Fruit fly (Drosophila melanogaster) Kc167 (cell line): ENCODE measurements around the gene Poxm.

Experiments used
- Myc ChIP-seq: fragments of >200 bp; optimal IDR thresholded peaks from 2 replicates; lab custom pipeline; 2017; ENCODE audit warnings: missing external identifiers
- Sin3A ChIP-seq: fragments of >200 bp; optimal IDR thresholded peaks from 2 replicates; lab custom pipeline; 2018; ENCODE audit warnings: missing external identifiers
- h ChIP-seq: fragments of >200 bp; optimal IDR thresholded peaks from 3 replicates; lab custom pipeline; 2018; ENCODE audit warnings: missing external identifiers
- insv ChIP-seq: fragments of >200 bp; optimal IDR thresholded peaks from 3 replicates; lab custom pipeline; 2018; ENCODE audit warnings: missing external identifiers
- psq ChIP-seq: fragments of >200 bp; optimal IDR thresholded peaks from 2 replicates; lab custom pipeline; 2017; ENCODE audit warnings: missing external identifiers
- ttk ChIP-seq: sonication (Bioruptor generic); optimal IDR thresholded peaks from 2 replicates; lab custom pipeline; 2017; ENCODE audit warnings: missing external identifiers

Poxm gene

DNA sequence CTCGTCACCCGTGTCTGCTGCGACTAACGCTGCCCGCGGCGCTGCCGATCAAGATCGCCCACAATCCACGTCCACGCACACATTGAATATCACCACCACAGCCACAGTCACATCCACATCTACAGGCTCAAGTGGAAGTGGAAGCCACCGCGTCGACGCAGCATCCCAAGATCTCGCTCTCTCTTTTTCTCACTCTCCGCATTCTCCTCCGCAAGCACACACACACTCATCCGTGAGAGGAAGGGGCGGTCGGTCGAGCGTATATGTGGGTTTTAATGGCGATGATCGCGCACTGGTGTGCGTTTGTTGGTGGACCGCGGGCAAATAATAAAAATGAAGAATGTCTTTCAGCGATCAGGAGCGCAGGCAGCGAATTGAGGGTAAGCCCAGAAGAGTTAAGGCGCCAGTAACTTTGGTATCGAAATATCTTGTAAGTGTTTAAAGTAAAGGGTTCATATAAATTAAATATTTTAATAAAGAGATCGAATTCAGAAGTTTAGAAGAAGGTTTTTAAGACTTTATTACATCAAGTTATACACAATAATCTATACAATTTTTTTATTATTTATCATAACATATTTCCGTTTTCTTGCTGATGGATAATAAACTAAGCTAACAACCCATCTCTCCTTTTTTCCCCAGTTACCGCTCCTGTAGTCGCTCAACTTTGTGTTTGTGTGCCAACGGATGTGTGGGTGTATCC, at the start of gene Poxm:
Gene Poxm (minus strand): TSS at position 25 of the 703 bp plus-strand sequence.
- TF ChIP-seq ttk (lab: Kevin White, UChicago) (no peak), h (lab: Kevin White, UChicago) (no peak), Myc (lab: Kevin White, UChicago) (no peak)

DNA sequence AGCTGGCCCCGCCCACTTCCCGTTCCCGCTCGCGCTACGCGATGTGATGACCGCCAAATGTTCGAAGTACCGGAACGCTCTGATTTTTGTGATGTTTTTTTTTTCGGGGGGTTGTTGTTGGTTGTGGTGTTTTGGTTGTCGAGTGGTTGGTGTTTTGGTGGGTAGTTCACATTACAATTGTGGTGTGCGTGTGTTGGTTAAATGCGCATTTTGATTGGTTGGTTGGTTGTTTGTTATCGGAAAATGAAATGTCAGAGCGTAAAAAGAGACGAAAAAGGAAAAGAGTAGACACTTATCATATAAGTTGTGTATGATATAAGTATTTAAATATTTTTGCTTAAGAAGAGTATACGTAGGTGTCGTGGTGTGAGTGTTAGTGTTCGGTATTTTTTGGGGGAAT, 35.0 kb upstream of the Poxm start:
- no peak for TF ChIP-seq h (lab: Kevin White, UChicago)
- no peak for TF ChIP-seq Myc (lab: Kevin White, UChicago)
- TF ChIP-seq insv (lab: Kevin White, UChicago): no peak
- no peak for TF ChIP-seq ttk (lab: Kevin White, UChicago)
- no peak for TF ChIP-seq Sin3A
- no peak for TF ChIP-seq psq (lab: Kevin White, UChicago)

dm6 chr3R:8362259-8362876, 28.8 kb upstream of the Poxm start, which contains the start of the genes Veneno and CG7963:
Gene Veneno (minus strand): TSS chr3R:8362554.
Gene CG7963 (plus strand): TSS chr3R:8362826.
- TF ChIP-seq ttk (lab: Kevin White, UChicago) (no peak), h (lab: Kevin White, UChicago) (no peak), psq (lab: Kevin White, UChicago) (no peak), Sin3A (no peak), Myc (lab: Kevin White, UChicago) (no peak), insv (lab: Kevin White, UChicago) (no peak)

dm6 chr3R:8358004-8358403, 24.4 kb upstream of the Poxm start:
- TF ChIP-seq Sin3A (no peak), Myc (lab: Kevin White, UChicago) (no peak), h (lab: Kevin White, UChicago) (no peak), psq (lab: Kevin White, UChicago) (no peak), ttk (lab: Kevin White, UChicago) (no peak), insv (lab: Kevin White, UChicago) (no peak)

DNA sequence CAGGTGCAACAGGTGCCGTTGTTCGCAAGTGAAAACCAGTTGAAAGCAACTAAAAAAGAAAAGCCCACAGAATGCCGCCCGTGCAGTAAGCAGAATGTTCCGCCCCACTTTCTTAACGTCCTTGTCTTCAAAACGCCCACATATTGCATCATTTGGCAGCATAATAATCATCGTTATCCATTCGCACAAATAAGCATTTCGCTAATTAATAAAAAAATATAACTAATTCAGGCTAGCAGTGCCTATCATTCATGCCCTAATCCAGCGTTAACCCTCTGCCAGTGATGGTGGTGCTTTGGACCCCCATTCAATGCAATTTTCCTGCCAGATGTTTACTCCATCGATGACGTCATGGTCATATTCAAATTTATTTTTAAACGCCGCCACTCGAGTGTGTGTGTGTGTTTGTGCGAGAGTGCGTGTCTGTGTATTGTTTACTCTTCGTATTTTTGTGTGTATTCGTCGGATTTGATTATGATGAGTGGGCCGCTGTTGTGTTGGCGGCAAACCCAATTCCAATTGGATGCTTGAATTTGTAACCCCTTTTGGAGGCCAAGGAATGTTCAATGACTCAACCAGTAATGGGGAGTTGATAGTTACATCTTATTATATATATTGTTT, 23.9 kb upstream of the Poxm start:
- TF ChIP-seq Myc (lab: Kevin White, UChicago) (no peak), Sin3A (no peak), psq (lab: Kevin White, UChicago) (no peak), h (lab: Kevin White, UChicago) (no peak), insv (lab: Kevin White, UChicago) (no peak), ttk (lab: Kevin White, UChicago) (no peak)

- TF ChIP-seq h (lab: Kevin White, UChicago) (no peak), Myc (lab: Kevin White, UChicago) (no peak), Sin3A (no peak), psq (lab: Kevin White, UChicago) (no peak)
Observed at dm6 chr3R:8356626-8357290, 23.2 kb upstream of the Poxm start, which contains the start of gene stck. Gene stck (plus strand): TSS chr3R:8356978.

DNA sequence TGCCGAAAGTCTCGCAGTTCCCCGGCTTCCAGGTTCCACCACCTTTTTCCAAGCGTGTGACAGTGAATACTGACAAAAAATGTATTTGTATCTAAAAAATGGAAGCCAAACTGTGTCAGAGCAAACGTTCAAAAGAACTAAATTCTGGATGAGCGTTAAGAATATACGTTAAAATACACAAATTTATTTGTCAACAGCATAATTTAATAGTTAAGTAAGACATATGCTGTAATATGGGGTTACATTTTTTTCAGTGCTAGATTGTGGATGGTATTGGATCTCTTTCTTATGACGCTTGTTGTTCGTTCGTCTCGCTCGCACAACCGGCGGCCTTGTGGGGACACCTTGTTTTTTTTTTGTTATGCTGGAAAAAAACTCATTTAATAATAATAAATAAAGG, 22.0 kb upstream of the Poxm start:
- TF ChIP-seq Sin3A (no peak), psq (lab: Kevin White, UChicago) (no peak), insv (lab: Kevin White, UChicago) (no peak), Myc (lab: Kevin White, UChicago) (no peak), h (lab: Kevin White, UChicago) (no peak)

dm6 chr3R:8354969-8355368, 21.4 kb upstream of the Poxm start:
- TF ChIP-seq h (lab: Kevin White, UChicago) (no peak), Myc (lab: Kevin White, UChicago) (no peak), ttk (lab: Kevin White, UChicago) (no peak), psq (lab: Kevin White, UChicago) (no peak), insv (lab: Kevin White, UChicago) (no peak), Sin3A (no peak)

DNA sequence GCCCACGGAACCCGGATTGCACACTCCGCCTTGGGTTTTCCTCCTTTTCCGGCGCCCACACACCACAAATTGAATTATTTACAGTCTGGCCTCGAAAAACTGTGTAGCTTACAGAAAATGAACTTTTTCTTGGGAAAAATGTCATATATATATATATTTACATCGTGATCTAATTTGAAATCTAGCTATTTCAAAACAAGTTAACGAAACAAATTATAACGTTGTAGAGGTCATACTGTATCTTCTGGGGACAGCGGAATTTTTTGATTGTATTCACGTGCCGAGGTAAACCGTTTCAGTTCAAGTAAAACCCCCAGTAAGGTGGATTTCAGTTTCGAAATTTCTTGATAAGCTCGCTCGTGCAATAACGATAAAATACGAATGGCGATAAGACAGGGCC, 20.9 kb upstream of the Poxm start:
- TF ChIP-seq Myc (lab: Kevin White, UChicago) (no peak), ttk (lab: Kevin White, UChicago) (no peak), psq (lab: Kevin White, UChicago) (no peak), Sin3A (no peak), h (lab: Kevin White, UChicago) (no peak)

dm6 chr3R:8353994-8354393, 20.4 kb upstream of the Poxm start:
- TF ChIP-seq Myc (lab: Kevin White, UChicago) (no peak), psq (lab: Kevin White, UChicago) (no peak), ttk (lab: Kevin White, UChicago) (no peak), Sin3A (no peak), h (lab: Kevin White, UChicago) (no peak), insv (lab: Kevin White, UChicago) (no peak)

DNA sequence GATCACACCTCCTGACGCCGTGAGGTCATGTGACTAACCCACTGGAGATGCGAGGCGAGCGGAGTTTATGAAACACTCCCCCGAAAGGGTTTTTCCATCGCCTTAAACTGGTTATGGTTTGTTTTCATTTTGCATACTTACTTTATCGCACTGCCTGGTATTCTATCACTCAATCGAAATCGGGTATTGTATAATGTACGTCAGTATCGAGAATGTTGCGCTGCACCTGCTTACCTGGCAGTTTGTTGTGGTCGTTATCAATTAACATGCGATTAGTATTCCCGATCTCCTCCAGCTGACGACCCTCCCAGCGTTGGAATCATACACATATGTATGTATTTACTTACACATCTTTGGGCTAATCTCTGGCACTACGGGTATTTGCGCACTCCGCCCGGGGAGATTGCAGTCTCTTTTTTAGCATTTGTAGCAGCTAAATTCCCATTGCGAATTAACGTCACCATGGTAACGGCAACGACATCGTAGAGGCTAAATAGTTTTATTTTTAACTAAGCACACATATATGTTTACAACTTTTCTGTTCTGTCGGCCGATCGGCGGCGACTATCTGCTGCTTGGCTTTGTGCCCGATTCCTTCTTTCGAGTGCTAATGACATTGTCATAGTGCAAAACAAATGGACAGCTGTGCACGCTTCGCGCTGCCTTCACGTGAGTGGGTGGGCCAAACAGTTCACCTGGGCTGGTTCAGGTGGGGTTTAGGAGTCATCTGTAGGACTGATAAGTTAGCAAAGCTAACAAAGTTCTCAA, 19.6 kb upstream of the Poxm start:
- TF ChIP-seq insv (lab: Kevin White, UChicago) (no peak), psq (lab: Kevin White, UChicago) (no peak), ttk (lab: Kevin White, UChicago) (no peak), Sin3A (no peak), Myc (lab: Kevin White, UChicago) (no peak), h (lab: Kevin White, UChicago) (no peak)
